Worm (Caenorhabditis elegans) whole organism, L4 larva: Measurements from ENCODE around the gene R08D7.5.

Experiments used
- F44E2.7 ChIP-seq: fragments of 200-800 bp; sonication (Bioruptor generic); IDR thresholded peaks from 2 replicates; pipeline ENCODE4 v2.1.2; 2022; ENCODE audit warnings: missing genetic modification characterization, missing compliant biosample characterization
- F49E8.2 ChIP-seq: sonication (generic microtip); optimal IDR thresholded peaks from 2 replicates; lab custom pipeline; 2016; ENCODE audit warnings: missing compliant biosample characterization, mild to moderate bottlenecking, missing genetic modification characterization, borderline replicate concordance
- R02D3.7 ChIP-seq: fragments of 150-350 bp; sonication (generic microtip); optimal IDR thresholded peaks from 3 replicates; lab custom pipeline; 2014; ENCODE audit warnings: missing biosample characterization, missing genetic modification characterization
- Y105C5A.15 ChIP-seq: fragments of 200-800 bp; sonication (Bioruptor generic); IDR thresholded peaks from 2 replicates; pipeline ENCODE4 v1.3.6; 2022; ENCODE audit warnings: missing genetic modification characterization, missing compliant biosample characterization
- Y5F2A.4 ChIP-seq: fragments of 200-800 bp; sonication (Bioruptor generic); optimal IDR thresholded peaks from 2 replicates; lab custom pipeline; 2018; ENCODE audit warnings: mild to moderate bottlenecking, missing genetic modification characterization, missing compliant biosample characterization
- ZK546.5 ChIP-seq, 2 experiments: sonication (generic microtip); optimal IDR thresholded peaks; 2 replicates each; lab custom pipeline; 2017; ENCODE audit warnings: missing biosample characterization in 2 of 2, missing genetic modification characterization in 2 of 2
- aha-1 ChIP-seq: fragments of 150-350 bp; peaks from one replicate; lab custom pipeline; 2014; ENCODE audit warnings: missing biosample characterization, missing genetic modification characterization
- aly-2 ChIP-seq: sonication (generic microtip); optimal IDR thresholded peaks from 2 replicates; lab custom pipeline; 2018; ENCODE audit warnings: missing biosample characterization, missing genetic modification characterization
- ceh-20 ChIP-seq: fragments of 200-800 bp; sonication (Bioruptor generic); IDR thresholded peaks from 2 replicates; pipeline ENCODE4 v1.3.6; 2022; ENCODE audit warnings: missing genetic modification reagents, missing genetic modification characterization, missing compliant biosample characterization
- ceh-44 ChIP-seq: fragments of 200-800 bp; sonication (Bioruptor generic); IDR thresholded peaks from 2 replicates; pipeline ENCODE4 v1.3.6; 2022; ENCODE audit warnings: missing genetic modification reagents, missing genetic modification characterization, missing compliant biosample characterization
- cey-2 ChIP-seq: sonication (generic microtip); optimal IDR thresholded peaks from 3 replicates; lab custom pipeline; 2017; ENCODE audit warnings: missing genetic modification characterization, mild to moderate bottlenecking, missing compliant biosample characterization, antibody characterized with exemption, borderline replicate concordance; ENCODE audit not compliant: insufficient read depth
- ctbp-1 ChIP-seq: fragments of 200-800 bp; sonication (Bioruptor generic); IDR thresholded peaks from 2 replicates; pipeline ENCODE4 v1.3.6; 2022; ENCODE audit warnings: missing genetic modification reagents, missing genetic modification characterization, missing compliant biosample characterization
- daf-12 ChIP-seq: fragments of 150-350 bp; optimal IDR thresholded peaks from 2 replicates; lab custom pipeline; 2014; ENCODE audit warnings: missing biosample characterization, missing genetic modification reagents, missing genetic modification characterization
- daf-19 ChIP-seq: fragments of 200-800 bp; sonication (Bioruptor generic); conservative IDR thresholded peaks from 2 replicates; pipeline ENCODE4 v1.3.6; 2022; ENCODE audit warnings: missing genetic modification characterization, missing compliant biosample characterization
- dmd-6 ChIP-seq: fragments of 200-800 bp; sonication (Bioruptor generic); IDR thresholded peaks from 2 replicates; pipeline ENCODE4 v1.3.6; 2022; ENCODE audit warnings: missing genetic modification reagents, missing genetic modification characterization, missing compliant biosample characterization
- dmd-8 ChIP-seq: fragments of 200-800 bp; sonication (Bioruptor generic); IDR thresholded peaks from 2 replicates; pipeline ENCODE4 v1.3.6; 2022; ENCODE audit warnings: missing genetic modification characterization, missing compliant biosample characterization
- dmd-9 ChIP-seq: fragments of 200-800 bp; sonication (Bioruptor generic); IDR thresholded peaks from 2 replicates; pipeline ENCODE4 v1.3.6; 2022; ENCODE audit warnings: missing genetic modification reagents, missing genetic modification characterization, missing compliant biosample characterization
- dpl-1 ChIP-seq: fragments of 150-350 bp; optimal IDR thresholded peaks from 2 replicates; lab custom pipeline; 2014; ENCODE audit warnings: missing biosample characterization, missing genetic modification reagents, missing genetic modification characterization
- egl-43 ChIP-seq: fragments of 200-800 bp; sonication (Bioruptor generic); IDR thresholded peaks from 2 replicates; pipeline ENCODE4 v1.3.6; 2022; ENCODE audit warnings: missing genetic modification reagents, missing genetic modification characterization, missing compliant biosample characterization
- hlh-30 ChIP-seq: sonication (generic microtip); optimal IDR thresholded peaks from 2 replicates; lab custom pipeline; 2017; ENCODE audit warnings: antibody characterized with exemption, mild to moderate bottlenecking, missing genetic modification characterization, missing compliant biosample characterization; ENCODE audit not compliant: insufficient read depth
- hmg-1.1 ChIP-seq: fragments of 200-800 bp; sonication (Bioruptor generic); IDR thresholded peaks from 2 replicates; pipeline ENCODE4 v1.3.6; 2022; ENCODE audit warnings: missing genetic modification reagents, missing genetic modification characterization, missing compliant biosample characterization
- jun-1 ChIP-seq: fragments of 150-350 bp; optimal IDR thresholded peaks from 2 replicates; lab custom pipeline; 2014; ENCODE audit warnings: missing biosample characterization, missing genetic modification reagents, missing genetic modification characterization
- lim-7 ChIP-seq: fragments of 200-800 bp; sonication (Bioruptor generic); IDR thresholded peaks from 2 replicates; pipeline ENCODE4 v1.3.6; 2022; ENCODE audit warnings: missing genetic modification characterization, missing compliant biosample characterization
- lin-13 ChIP-seq: fragments of 150-350 bp; optimal IDR thresholded peaks from 2 replicates; lab custom pipeline; 2014; ENCODE audit warnings: missing biosample characterization, missing genetic modification reagents, missing genetic modification characterization
- lin-29 ChIP-seq: fragments of 200-800 bp; sonication (Bioruptor generic); IDR thresholded peaks from 2 replicates; pipeline ENCODE4 v1.3.6; 2022; ENCODE audit warnings: missing genetic modification reagents, missing genetic modification characterization, missing compliant biosample characterization
- lin-38 ChIP-seq: fragments of 200-800 bp; sonication (Bioruptor generic); IDR thresholded peaks from 2 replicates; pipeline ENCODE4 v1.3.6; 2022; ENCODE audit warnings: missing genetic modification reagents, missing genetic modification characterization, missing compliant biosample characterization
- madf-9 ChIP-seq: fragments of 200-800 bp; sonication (Bioruptor generic); conservative IDR thresholded peaks from 2 replicates; pipeline ENCODE4 v1.3.6; 2022; ENCODE audit warnings: missing genetic modification reagents, missing genetic modification characterization, missing compliant biosample characterization
- mdl-1 ChIP-seq, 2 experiments: fragments of 150-350 bp in 1 of 2; sonication (generic microtip) in 1 of 2; optimal IDR thresholded peaks; 2 replicates each; lab custom pipeline; 2014 to 2017; ENCODE audit warnings: missing biosample characterization in 2 of 2, missing genetic modification characterization in 2 of 2
- mep-1 ChIP-seq: fragments of 150-350 bp; sonication (generic microtip); optimal IDR thresholded peaks from 3 replicates; lab custom pipeline; 2014; ENCODE audit warnings: missing biosample characterization, missing genetic modification characterization
- mes-2 ChIP-seq: sonication (generic microtip); optimal IDR thresholded peaks from 2 replicates; lab custom pipeline; 2016; ENCODE audit warnings: missing genotype, mild to moderate bottlenecking, missing genetic modification characterization, missing compliant biosample characterization; ENCODE audit not compliant: poor library complexity, severe bottlenecking
- mxl-2 ChIP-seq: fragments of 200-800 bp; sonication (Bioruptor generic); conservative IDR thresholded peaks from 2 replicates; pipeline ENCODE4 v1.3.6; 2022; ENCODE audit warnings: missing genetic modification reagents, missing genetic modification characterization, missing compliant biosample characterization
- mxl-3 ChIP-seq: fragments of 200-800 bp; sonication (Bioruptor generic); optimal IDR thresholded peaks from 2 replicates; lab custom pipeline; 2018; ENCODE audit warnings: mild to moderate bottlenecking, missing genetic modification characterization, missing compliant biosample characterization
- nhr-11 ChIP-seq: fragments of 150-350 bp; optimal IDR thresholded peaks from 2 replicates; lab custom pipeline; 2014; ENCODE audit warnings: missing biosample characterization, missing genetic modification characterization
- nhr-111 ChIP-seq: fragments of 200-800 bp; sonication (Bioruptor generic); optimal IDR thresholded peaks from 2 replicates; lab custom pipeline; 2018; ENCODE audit warnings: mild to moderate bottlenecking, missing genetic modification characterization, missing compliant biosample characterization
- nhr-237 ChIP-seq: sonication (generic microtip); optimal IDR thresholded peaks from 2 replicates; lab custom pipeline; 2017; ENCODE audit warnings: missing biosample characterization, missing genetic modification characterization
- nhr-25 ChIP-seq: sonication (generic microtip); optimal IDR thresholded peaks from 2 replicates; lab custom pipeline; 2017; ENCODE audit warnings: missing genetic modification characterization, mild to moderate bottlenecking, missing compliant biosample characterization, antibody characterized with exemption, moderate library complexity, borderline replicate concordance; ENCODE audit not compliant: insufficient read depth
- nhr-41 ChIP-seq: fragments of 200-800 bp; sonication (Bioruptor generic); IDR thresholded peaks from 2 replicates; pipeline ENCODE4 v1.3.6; 2022; ENCODE audit warnings: missing genetic modification reagents, missing genetic modification characterization, missing compliant biosample characterization
- nhr-42 ChIP-seq: fragments of 200-800 bp; sonication (Bioruptor generic); IDR thresholded peaks from 2 replicates; pipeline ENCODE4 v1.3.6; 2022; ENCODE audit warnings: missing genetic modification characterization, missing compliant biosample characterization
- nhr-76 ChIP-seq: fragments of 150-350 bp; optimal IDR thresholded peaks from 2 replicates; lab custom pipeline; 2014; ENCODE audit warnings: missing biosample characterization, missing genetic modification characterization
- nhr-77 ChIP-seq: fragments of 150-350 bp; optimal IDR thresholded peaks from 2 replicates; lab custom pipeline; 2014; ENCODE audit warnings: missing biosample characterization, missing genetic modification characterization
- rbr-2 ChIP-seq: sonication (generic microtip); optimal IDR thresholded peaks from 2 replicates; lab custom pipeline; 2016; ENCODE audit warnings: missing genotype, missing genetic modification characterization, missing compliant biosample characterization
- set-16 ChIP-seq: fragments of 200-800 bp; sonication (Bioruptor generic); IDR thresholded peaks from 2 replicates; pipeline ENCODE4 v1.3.6; 2022; ENCODE audit warnings: missing genetic modification reagents, missing genetic modification characterization, missing compliant biosample characterization
- snpc-4 ChIP-seq: fragments of 150-350 bp; optimal IDR thresholded peaks from 2 replicates; lab custom pipeline; 2014; ENCODE audit warnings: missing biosample characterization, missing genetic modification characterization
- unc-39 ChIP-seq: sonication (generic microtip); optimal IDR thresholded peaks from 2 replicates; lab custom pipeline; 2017; ENCODE audit warnings: missing biosample characterization, missing genetic modification characterization
- unc-62 ChIP-seq, 3 experiments: fragments of 150-350 bp in 1 of 3; sonication (generic microtip); optimal IDR thresholded peaks in 2 of 3; peaks in 1 of 3; 1 replicate in 1 of 3; 2 replicates in 2 of 3; lab custom pipeline; 2014 to 2017; ENCODE audit warnings: missing biosample characterization in 3 of 3, missing genetic modification characterization in 3 of 3, missing genetic modification reagents in 3 of 3, missing genotype in 1 of 3
- vab-7 ChIP-seq: fragments of 200-800 bp; sonication (Bioruptor generic); IDR thresholded peaks from 2 replicates; pipeline ENCODE4 v1.3.6; 2022; ENCODE audit warnings: missing genetic modification reagents, missing genetic modification characterization, missing compliant biosample characterization
- ztf-11 ChIP-seq: fragments of 150-350 bp; optimal IDR thresholded peaks from 2 replicates; lab custom pipeline; 2014; ENCODE audit warnings: missing biosample characterization, missing genetic modification characterization

R08D7.5 gene

DNA sequence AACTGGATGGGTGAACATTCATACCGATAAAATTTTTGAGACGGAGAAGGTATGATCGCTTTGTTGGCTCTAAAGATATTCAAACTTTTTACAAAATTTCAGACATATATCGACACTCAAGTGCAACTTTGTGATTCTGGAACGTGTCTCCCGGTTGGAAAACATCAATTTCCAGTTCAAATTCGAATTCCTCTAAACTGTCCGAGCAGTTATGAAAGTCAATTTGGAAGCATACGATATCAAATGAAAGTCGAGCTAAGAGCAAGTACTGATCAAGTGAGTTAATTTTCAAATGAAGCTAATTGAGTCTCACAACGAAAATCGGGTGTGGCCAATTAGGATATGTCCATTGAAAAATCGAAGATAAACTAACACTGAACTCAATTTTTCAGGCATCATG is 39.5 kb upstream of the R08D7.5 start:
- TF ChIP-seq cey-2 (tag; lab: Kevin White, UChicago) (no peak), lin-13 (GFP tag; lab: Kevin White, UChicago) (no peak), unc-39 (no peak), nhr-111 (GFP tag; lab: Kevin White, UChicago) (no peak), nhr-11 (tag; lab: Kevin White, UChicago) (no peak), hlh-30 (tag; lab: Kevin White, UChicago) (no peak), ctbp-1 (GFP tag; lab: Robert Waterston, UW) (no peak)

DNA sequence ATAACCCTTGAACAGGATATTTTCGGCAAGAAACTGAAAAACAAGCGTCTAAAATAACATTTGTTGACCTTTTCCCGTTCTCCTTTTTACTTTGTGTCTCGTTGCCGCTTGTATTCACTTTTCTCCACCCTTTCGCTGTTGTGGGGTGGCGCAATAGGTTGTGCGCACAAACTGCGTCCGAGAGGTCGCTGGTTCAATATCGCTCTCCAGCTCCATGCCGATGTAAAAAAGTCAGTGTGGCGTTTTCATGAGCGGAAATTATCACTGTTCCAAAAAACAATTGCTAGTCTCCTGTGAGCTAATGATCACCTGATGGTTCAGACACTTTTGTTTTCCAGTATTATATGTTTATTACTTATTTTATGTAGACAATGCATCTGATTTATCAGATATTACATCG is 36.4 kb upstream of the R08D7.5 start:
- no peak for TF ChIP-seq ztf-11 (tag; lab: Kevin White, UChicago)
- no peak; the same call in 1 of the 2 replicates for TF ChIP-seq egl-43 (GFP tag; lab: Robert Waterston, UW)
- TF ChIP-seq Y5F2A.4 (GFP tag; lab: Kevin White, UChicago): peak; percentile 77
- peak; percentile 93 for TF ChIP-seq hmg-1.1 (GFP tag; lab: Robert Waterston, UW)
- TF ChIP-seq mep-1: peak; percentile 76
- peak; percentile 91 for TF ChIP-seq nhr-41 (GFP tag; lab: Robert Waterston, UW)
- peak; percentile 80 for TF ChIP-seq dmd-6
- TF ChIP-seq cey-2 (tag; lab: Kevin White, UChicago): no peak
- TF ChIP-seq Y105C5A.15: peak; percentile 21; the same call in 1 of the 2 replicates
- peak; percentile 88 for TF ChIP-seq rbr-2 (tag; lab: Kevin White, UChicago)
- peak in 1 of 2 experiments; percentile 99 for TF ChIP-seq unc-62 (GFP tag; optimal IDR thresholded peaks at IDR 0.05 in 1 of 2; lab: Kevin White, UChicago)
- no peak for TF ChIP-seq unc-62 (tag; optimal IDR thresholded peaks at IDR 0.05; lab: Kevin White, UChicago)
- TF ChIP-seq daf-12 (tag; lab: Kevin White, UChicago): no peak
- TF ChIP-seq hlh-30 (tag; lab: Kevin White, UChicago): peak; percentile 63
- no peak for TF ChIP-seq dmd-9 (GFP tag; lab: Robert Waterston, UW)
- TF ChIP-seq lin-13 (GFP tag; lab: Kevin White, UChicago): peak; percentile 73
- TF ChIP-seq jun-1 (tag; lab: Kevin White, UChicago): peak; percentile 21
- TF ChIP-seq nhr-77 (tag; lab: Kevin White, UChicago): peak; percentile 58
- TF ChIP-seq aly-2 (tag; lab: Kevin White, UChicago): no peak
- no peak for TF ChIP-seq snpc-4 (tag; lab: Kevin White, UChicago)
- peak; percentile 94 for TF ChIP-seq lim-7
- peak; percentile 73 for TF ChIP-seq F49E8.2 (tag; lab: Kevin White, UChicago)
- peak; percentile 89 for TF ChIP-seq ctbp-1 (GFP tag; lab: Robert Waterston, UW)
- peak; percentile 88 for TF ChIP-seq aha-1 (tag; lab: Kevin White, UChicago)
- TF ChIP-seq mdl-1 (tag; optimal IDR thresholded peaks at IDR 0.05; lab: Kevin White, UChicago): peak in 1 of 2 experiments; percentile 70
- TF ChIP-seq ceh-20: no peak; the same call in 1 of the 2 replicates
- no peak for TF ChIP-seq dpl-1 (GFP tag; lab: Kevin White, UChicago)
- peak; percentile 78 for TF ChIP-seq daf-19 (GFP tag; lab: Robert Waterston, UW)
- TF ChIP-seq nhr-42 (GFP tag; lab: Robert Waterston, UW): peak; percentile 62; the same call in 1 of the 2 replicates
- no peak for TF ChIP-seq nhr-76 (tag; lab: Kevin White, UChicago)
- TF ChIP-seq mxl-3 (GFP tag; lab: Kevin White, UChicago): peak; percentile 75
- TF ChIP-seq mes-2 (tag; lab: Kevin White, UChicago): peak; percentile 90
- no peak for TF ChIP-seq R02D3.7
- TF ChIP-seq mxl-2 (GFP tag; lab: Robert Waterston, UW): 0 out of 2 replicates have a peak, but pooled peaks have one; percentile 57
- TF ChIP-seq dmd-8: peak; percentile 78; the same call in 1 of the 2 replicates
- peak; percentile 54 for TF ChIP-seq nhr-25
- no peak for TF ChIP-seq nhr-237 (tag; lab: Kevin White, UChicago)
- TF ChIP-seq lin-29 (GFP tag; lab: Robert Waterston, UW): 0 out of 2 replicates have a peak, but pooled peaks have one; percentile 55
- no peak; the same call in 1 of the 2 replicates for TF ChIP-seq lin-38 (GFP tag; lab: Robert Waterston, UW)
- TF ChIP-seq ZK546.5 (tag; optimal IDR thresholded peaks at IDR 0.05; lab: Kevin White, UChicago): no peak
- peak; percentile 74; the same call in 1 of the 2 replicates for TF ChIP-seq ceh-44
- no peak for TF ChIP-seq set-16
- TF ChIP-seq F44E2.7 (GFP tag; lab: Robert Waterston, UW): no peak
- TF ChIP-seq vab-7 (GFP tag; lab: Robert Waterston, UW): peak; percentile 88
- TF ChIP-seq madf-9 (GFP tag; lab: Robert Waterston, UW): peak; percentile 65; the same call in 1 of the 2 replicates
